Worm (Caenorhabditis elegans) whole organism, L3 larva: Measurements from ENCODE around the gene C43D7.4.

Experiments
- R02D3.7 ChIP-seq: fragments of 150-350 bp; optimal IDR thresholded peaks from 2 replicates; lab custom pipeline; 2014; ENCODE audit warnings: missing biosample characterization, missing genetic modification characterization
- aly-2 ChIP-seq: fragments of 150-350 bp; optimal IDR thresholded peaks from 2 replicates; lab custom pipeline; 2014; ENCODE audit warnings: missing biosample characterization, missing genetic modification characterization
- ceh-16 ChIP-seq: sonication (generic microtip); optimal IDR thresholded peaks from 2 replicates; lab custom pipeline; 2017; ENCODE audit warnings: missing biosample characterization, missing genetic modification characterization
- lin-15B ChIP-seq: fragments of 150-350 bp; optimal IDR thresholded peaks from 2 replicates; lab custom pipeline; 2014; ENCODE audit warnings: missing biosample characterization, missing genetic modification characterization
- nhr-28 ChIP-seq: fragments of 150-350 bp; optimal IDR thresholded peaks from 2 replicates; lab custom pipeline; 2014; ENCODE audit warnings: missing biosample characterization, missing genetic modification characterization
- unc-62 ChIP-seq: fragments of 150-350 bp; sonication (generic microtip); optimal IDR thresholded peaks from 4 replicates; lab custom pipeline; 2014; ENCODE audit warnings: missing biosample characterization, missing genetic modification reagents, missing genetic modification characterization

DNA sequence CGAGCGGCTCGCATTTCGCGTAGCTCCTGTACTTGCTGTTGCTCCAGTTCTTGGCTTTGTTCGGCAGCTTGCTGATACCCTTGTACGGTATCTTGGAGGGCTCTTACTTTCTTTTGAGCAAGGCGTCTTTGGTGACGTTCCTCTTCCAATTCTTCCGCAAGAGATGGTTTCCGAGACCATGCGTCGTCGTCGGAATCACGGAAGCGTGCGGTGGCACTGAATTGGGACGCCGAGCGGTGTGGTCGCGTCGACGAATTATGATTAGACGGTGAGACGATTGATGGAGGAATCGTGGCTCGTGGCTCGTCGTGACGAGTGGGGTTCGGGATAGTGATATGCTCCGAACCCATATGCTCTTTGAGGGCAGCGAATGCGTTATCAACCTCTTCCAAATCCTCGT is 45.9 kb downstream of the C43D7.4 start:
- TF ChIP-seq nhr-28 (tag; lab: Kevin White, UChicago), result no peak
- TF ChIP-seq aly-2 (tag; lab: Kevin White, UChicago), result no peak
- no peak for TF ChIP-seq unc-62 (GFP tag; lab: Kevin White, UChicago)
- TF ChIP-seq R02D3.7, result no peak
- TF ChIP-seq ceh-16 (tag; lab: Kevin White, UChicago), result no peak
- TF ChIP-seq lin-15B (tag; lab: Kevin White, UChicago), result no peak
